Worm (Caenorhabditis elegans): ENCODE data around the gene Y45G5AM.5.

ce11 chrV:4144205-4144604, 16.0 kb upstream of the Y45G5AM.5 start, which contains the start of gene Y45G5AL.1:
- TF ChIP-seq zip-2 (tag; optimal IDR thresholded peaks at IDR 0.05) (no peak), nhr-237 (tag; optimal IDR thresholded peaks at IDR 0.05) (no peak), daf-16 (GFP tag; optimal IDR thresholded peaks at IDR 0.05) (no peak), daf-16 (tag; optimal IDR thresholded peaks at IDR 0.05) (no peak), skn-1 (tag; optimal IDR thresholded peaks at IDR 0.05) (no peak), egl-27 (tag; optimal IDR thresholded peaks at IDR 0.05) (no peak), vab-7 (GFP tag; IDR thresholded peaks at IDR 0.05) (no peak)
